Worm (Caenorhabditis elegans) whole organism, midembryonic: ENCODE data around the gene str-23.
"Not testable (repeated sequence)": the region's sequence is repeated elsewhere in the genome, so short reads cannot be mapped to it uniquely, and the experiment has no call there.

Source experiments
- T22C8.4 ChIP-seq: fragments of 200-800 bp; sonication (Bioruptor generic); IDR thresholded peaks from 2 replicates; pipeline ENCODE4 v1.3.6; 2022; ENCODE audit warnings: missing genetic modification characterization, missing compliant biosample characterization
- cog-1 ChIP-seq: sonication (generic microtip); optimal IDR thresholded peaks from 2 replicates; lab custom pipeline; 2016; ENCODE audit warnings: missing genetic modification characterization, missing compliant biosample characterization
- flt-1 ChIP-seq: fragments of 200-800 bp; sonication (Bioruptor generic); IDR thresholded peaks from 2 replicates; pipeline ENCODE4 v1.3.6; 2022; ENCODE audit warnings: missing genetic modification characterization, missing compliant biosample characterization
- klf-2 ChIP-seq: fragments of 200-800 bp; sonication (Bioruptor generic); conservative IDR thresholded peaks from 2 replicates; pipeline ENCODE4 v1.3.6; 2022; ENCODE audit warnings: missing genetic modification reagents, missing genetic modification characterization, missing compliant biosample characterization
- med-1 ChIP-seq: sonication (generic microtip); optimal IDR thresholded peaks from 2 replicates; lab custom pipeline; 2017; ENCODE audit warnings: missing genetic modification characterization, mild to moderate bottlenecking, missing compliant biosample characterization, antibody characterized with exemption, missing genetic modification reagents; ENCODE audit not compliant: insufficient read depth
- ref-1 ChIP-seq: fragments of 200-800 bp; sonication (Bioruptor generic); conservative IDR thresholded peaks from 2 replicates; pipeline ENCODE4 v1.3.6; 2022; ENCODE audit warnings: missing genetic modification reagents, missing genetic modification characterization, missing compliant biosample characterization
- tab-1 ChIP-seq: fragments of 200-800 bp; sonication (Bioruptor generic); IDR thresholded peaks from 2 replicates; pipeline ENCODE4 v1.3.6; 2022; ENCODE audit warnings: missing genetic modification characterization, missing compliant biosample characterization
- ztf-23 ChIP-seq: fragments of 200-800 bp; sonication (Bioruptor generic); IDR thresholded peaks from 2 replicates; pipeline ENCODE4 v1.3.6; 2022; ENCODE audit warnings: missing genetic modification reagents, missing genetic modification characterization, missing compliant biosample characterization
- ztf-29 ChIP-seq: fragments of 200-800 bp; sonication (Bioruptor generic); IDR thresholded peaks from 2 replicates; pipeline ENCODE4 v1.3.6; 2022; ENCODE audit warnings: missing genetic modification reagents, missing genetic modification characterization, missing compliant biosample characterization

Gene str-23

DNA sequence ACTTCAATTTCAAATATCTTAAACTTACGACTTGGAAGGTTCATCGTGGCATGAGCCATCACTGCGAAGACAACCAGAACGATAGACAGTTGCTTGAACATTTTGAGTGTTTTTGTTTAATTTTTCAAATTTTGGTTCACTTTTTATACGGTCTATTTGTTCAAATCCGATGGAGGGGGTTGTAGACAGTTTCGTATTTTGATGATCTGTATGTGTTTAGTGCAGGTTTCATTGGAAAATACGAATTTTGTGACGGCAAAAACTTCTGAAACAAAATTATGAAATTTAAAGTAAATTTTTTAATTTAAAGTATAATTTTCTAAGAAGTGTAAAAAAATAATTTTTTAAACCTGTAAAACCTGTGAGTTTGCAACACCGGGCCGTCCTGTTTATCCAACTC lies 1.5 kb upstream of the str-23 start, which contains the start of gene C55A1.4:
C55A1.4 (minus strand) TSS at position 101 of the 400 bp plus-strand sequence.
- not testable (repeated sequence) for TF ChIP-seq flt-1, T22C8.4, ztf-29 (GFP tag; lab: Robert Waterston, UW)

- TF ChIP-seq ztf-29 (GFP tag; lab: Robert Waterston, UW); ref-1; klf-2 (GFP tag; lab: Robert Waterston, UW): not testable (repeated sequence)
Measured at ce11 chrV:15647536-15648085, 2.9 kb downstream of the str-23 start, which contains the start of the genes C55A1.7 and C55A1.6. Gene C55A1.7, minus strand, starts transcription at chrV:15647636. Gene C55A1.6, plus strand, starts transcription at chrV:15648035.

- TF ChIP-seq med-1 (GFP tag; lab: Kevin White, UChicago) (no peak), ztf-29 (GFP tag; lab: Robert Waterston, UW) (no peak), tab-1 (GFP tag; lab: Robert Waterston, UW) (no peak), cog-1 (tag; lab: Kevin White, UChicago) (no peak), ref-1 (no peak), klf-2 (GFP tag; lab: Robert Waterston, UW) (no peak), flt-1 (GFP tag; lab: Robert Waterston, UW) (no peak), T22C8.4 (GFP tag; lab: Robert Waterston, UW) (no peak), ztf-23 (GFP tag; lab: Robert Waterston, UW) (no peak)
Measured at ce11 chrV:15650167-15650566, 5.5 kb downstream of the str-23 start, which contains the start of gene sru-42. Gene sru-42, plus strand, starts transcription at chrV:15650467.

DNA sequence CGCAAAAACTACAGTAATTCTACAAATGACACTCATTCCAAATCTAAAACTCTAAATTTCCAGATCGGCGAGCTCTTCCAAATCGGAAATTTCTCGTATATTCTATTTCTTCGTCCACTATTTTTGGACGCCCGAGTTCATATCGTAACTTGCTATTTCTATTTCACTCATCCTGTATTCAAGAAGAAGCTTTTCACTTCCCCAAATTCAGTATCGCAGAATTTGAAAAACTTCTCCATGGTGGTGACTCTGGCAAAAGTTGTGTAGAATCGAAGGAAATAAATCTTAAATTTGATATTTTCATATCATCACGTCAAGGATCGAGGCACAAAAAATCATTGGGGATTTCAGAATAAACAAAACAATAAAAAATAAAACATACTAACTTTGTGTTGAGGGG lies 7.5 kb downstream of the str-23 start:
- TF ChIP-seq klf-2 (GFP tag; lab: Robert Waterston, UW) (no peak), T22C8.4 (GFP tag; lab: Robert Waterston, UW) (no peak), ref-1 (no peak), tab-1 (GFP tag; lab: Robert Waterston, UW) (no peak), med-1 (GFP tag; lab: Kevin White, UChicago) (no peak), ztf-29 (GFP tag; lab: Robert Waterston, UW) (no peak), cog-1 (tag; lab: Kevin White, UChicago) (no peak), flt-1 (GFP tag; lab: Robert Waterston, UW) (no peak), ztf-23 (GFP tag; lab: Robert Waterston, UW) (no peak)

DNA sequence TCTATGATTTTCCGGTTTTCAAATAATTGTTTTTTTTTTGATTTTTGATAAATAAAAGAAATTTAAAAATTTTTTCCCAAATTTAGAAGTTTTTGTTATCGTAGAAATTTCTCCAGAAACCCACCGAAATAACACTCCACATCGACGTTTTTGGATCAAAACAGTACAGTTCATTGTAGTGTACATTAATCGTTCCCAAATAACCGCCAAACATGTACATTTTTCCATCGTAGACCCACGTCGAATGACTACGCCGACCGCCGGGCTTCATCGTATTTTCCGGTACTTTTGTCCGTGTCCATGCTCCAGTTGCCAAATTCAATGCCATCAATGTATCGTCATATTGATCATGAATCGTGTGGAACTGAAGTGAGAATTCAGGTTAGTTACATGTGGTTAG lies 9.4 kb downstream of the str-23 start, which contains the start of gene F53E4.2:
F53E4.2 (plus strand) TSS at position 301 of the 400 bp plus-strand sequence.
- TF ChIP-seq flt-1 (GFP tag; lab: Robert Waterston, UW) (no peak), cog-1 (tag; lab: Kevin White, UChicago) (no peak), klf-2 (GFP tag; lab: Robert Waterston, UW) (no peak), med-1 (GFP tag; lab: Kevin White, UChicago) (no peak), ref-1 (no peak), T22C8.4 (GFP tag; lab: Robert Waterston, UW) (no peak), ztf-23 (GFP tag; lab: Robert Waterston, UW) (no peak), ztf-29 (GFP tag; lab: Robert Waterston, UW) (no peak), tab-1 (GFP tag; lab: Robert Waterston, UW) (no peak)

ce11 chrV:15658262-15659060 lies 13.8 kb downstream of the str-23 start:
- TF ChIP-seq flt-1 (GFP tag; lab: Robert Waterston, UW) (no peak), med-1 (GFP tag; lab: Kevin White, UChicago) (no peak), T22C8.4 (GFP tag; lab: Robert Waterston, UW) (no peak), ztf-23 (GFP tag; lab: Robert Waterston, UW) (no peak), cog-1 (tag; lab: Kevin White, UChicago) (no peak)

DNA sequence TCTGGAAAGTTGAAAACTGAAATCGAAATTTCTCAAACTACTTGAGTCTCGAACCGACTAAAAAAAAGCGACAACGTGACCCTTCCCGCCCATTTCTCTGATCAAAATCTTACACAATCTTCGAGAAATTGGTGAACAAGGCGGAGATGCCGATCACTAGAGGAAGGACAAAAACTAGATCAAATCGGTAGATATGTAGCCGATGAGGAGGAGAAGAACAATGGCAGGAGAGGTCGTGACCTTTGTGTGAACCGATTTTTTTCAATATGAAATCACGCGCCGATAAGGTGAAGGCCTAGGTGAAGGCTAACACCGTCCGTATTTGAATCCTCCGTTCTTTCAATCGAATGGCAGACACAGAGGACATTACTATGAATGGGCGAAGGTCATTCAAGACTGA lies 16.3 kb downstream of the str-23 start:
- no peak for TF ChIP-seq med-1 (GFP tag; lab: Kevin White, UChicago)
- TF ChIP-seq T22C8.4 (GFP tag; lab: Robert Waterston, UW), result no peak
- TF ChIP-seq tab-1 (GFP tag; lab: Robert Waterston, UW), result no peak
- TF ChIP-seq klf-2 (GFP tag; lab: Robert Waterston, UW), result no peak
- no peak for TF ChIP-seq flt-1 (GFP tag; lab: Robert Waterston, UW)
- TF ChIP-seq ztf-23 (GFP tag; lab: Robert Waterston, UW), result no peak
- TF ChIP-seq cog-1 (tag; lab: Kevin White, UChicago), result no peak
- no peak for TF ChIP-seq ref-1
- TF ChIP-seq ztf-29 (GFP tag; lab: Robert Waterston, UW), result no peak

DNA sequence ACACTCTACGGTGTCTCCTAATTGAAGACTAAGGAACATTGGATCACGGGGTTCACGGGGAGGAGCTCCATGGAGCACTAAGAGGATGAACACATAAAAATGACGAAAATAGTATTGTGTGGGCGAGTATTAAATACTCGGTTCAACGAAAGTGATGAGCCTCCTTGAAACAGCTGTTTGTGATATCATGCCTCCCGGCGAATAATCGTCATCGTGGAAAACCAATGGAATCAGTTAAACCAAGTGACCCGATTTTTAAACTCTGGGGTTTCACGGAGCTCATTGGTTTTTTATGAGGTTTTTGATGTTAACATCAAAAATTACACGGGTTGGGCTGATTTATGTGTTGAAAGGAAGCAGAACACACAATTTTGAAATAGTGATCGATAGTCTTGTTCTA lies 16.9 kb downstream of the str-23 start:
- TF ChIP-seq ztf-29 (GFP tag; lab: Robert Waterston, UW) (no peak), tab-1 (GFP tag; lab: Robert Waterston, UW) (no peak), klf-2 (GFP tag; lab: Robert Waterston, UW) (no peak), ref-1 (no peak), cog-1 (tag; lab: Kevin White, UChicago) (no peak), flt-1 (GFP tag; lab: Robert Waterston, UW) (no peak), T22C8.4 (GFP tag; lab: Robert Waterston, UW) (no peak)

- no peak for TF ChIP-seq med-1 (GFP tag; lab: Kevin White, UChicago)
- TF ChIP-seq klf-2 (GFP tag; lab: Robert Waterston, UW), result no peak
- no peak for TF ChIP-seq ztf-29 (GFP tag; lab: Robert Waterston, UW)
- no peak for TF ChIP-seq ref-1
- TF ChIP-seq ztf-23 (GFP tag; lab: Robert Waterston, UW), result no peak
- no peak for TF ChIP-seq flt-1 (GFP tag; lab: Robert Waterston, UW)
- TF ChIP-seq T22C8.4 (GFP tag; lab: Robert Waterston, UW), result no peak
- TF ChIP-seq cog-1 (tag; lab: Kevin White, UChicago), result no peak
- no peak for TF ChIP-seq tab-1 (GFP tag; lab: Robert Waterston, UW)
Measured at ce11 chrV:15664053-15664661, 19.5 kb downstream of the str-23 start.
